Worm (Caenorhabditis elegans): ENCODE results near the gene F41H10.5.

The F41H10.5 gene

ce11 chrIV:5334518-5334917, 26.2 kb upstream of the F41H10.5 start (continued):
- 0 out of 2 replicates have a peak, but pooled peaks have one; percentile 41 for TF ChIP-seq Y105C5A.15 (GFP tag; IDR thresholded peaks at IDR 0.05)
- TF ChIP-seq F37D6.2 (tag; optimal IDR thresholded peaks at IDR 0.05): peak; percentile 19
- TF ChIP-seq dmd-9 (GFP tag; IDR thresholded peaks at IDR 0.05): no peak
- TF ChIP-seq lin-29 (GFP tag; IDR thresholded peaks at IDR 0.05): no peak
- no peak for TF ChIP-seq lin-1 (GFP tag; IDR thresholded peaks at IDR 0.05)
- TF ChIP-seq lim-7 (GFP tag; IDR thresholded peaks at IDR 0.05): no peak
- no peak for TF ChIP-seq unc-39 (tag; optimal IDR thresholded peaks at IDR 0.05)
- TF ChIP-seq attf-4 (tag; optimal IDR thresholded peaks at IDR 0.05): no peak
- TF ChIP-seq arid-1 (GFP tag; conservative IDR thresholded peaks at IDR 0.05): peak; percentile 63; the same call in 1 of the 2 replicates
- TF ChIP-seq Y75B8A.6 (GFP tag; IDR thresholded peaks at IDR 0.05): no peak
- peak; percentile 79 for TF ChIP-seq lin-38 (GFP tag; IDR thresholded peaks at IDR 0.05)
- TF ChIP-seq mes-2 (tag; optimal IDR thresholded peaks at IDR 0.05; ENCODE audit: poor library complexity, severe bottlenecking): no peak
- TF ChIP-seq ctbp-1 (GFP tag; IDR thresholded peaks at IDR 0.05): no peak
- TF ChIP-seq tag-97 (GFP tag; IDR thresholded peaks at IDR 0.05): no peak
- TF ChIP-seq ceh-32 (tag; optimal IDR thresholded peaks at IDR 0.05; ENCODE audit: poor library complexity): no peak
- TF ChIP-seq spr-3 (GFP tag; optimal IDR thresholded peaks at IDR 0.05): no peak
- TF ChIP-seq ztf-7 (tag; optimal IDR thresholded peaks at IDR 0.05): no peak
- TF ChIP-seq egl-27 (tag; optimal IDR thresholded peaks at IDR 0.05): no peak
- TF ChIP-seq ztf-11 (tag; optimal IDR thresholded peaks at IDR 0.05): no peak
- TF ChIP-seq jun-1 (tag; optimal IDR thresholded peaks at IDR 0.05): no peak
- no peak for TF ChIP-seq nhr-42 (GFP tag; IDR thresholded peaks at IDR 0.05)
- TF ChIP-seq D1046.2 (GFP tag; IDR thresholded peaks at IDR 0.05): no peak
- TF ChIP-seq nhr-77 (tag; optimal IDR thresholded peaks at IDR 0.05): no peak
- no peak for TF ChIP-seq fkh-10 (GFP tag; optimal IDR thresholded peaks at IDR 0.05)
- no peak for TF ChIP-seq nhr-237 (tag; optimal IDR thresholded peaks at IDR 0.05)
- TF ChIP-seq pha-4 (GFP tag; IDR thresholded peaks at IDR 0.05): peak; percentile 75; the same call in 1 of the 2 replicates
- no peak for TF ChIP-seq pha-4 (tag; optimal IDR thresholded peaks at IDR 0.05)
- no peak for TF ChIP-seq tra-1 (GFP tag; IDR thresholded peaks at IDR 0.05)

DNA sequence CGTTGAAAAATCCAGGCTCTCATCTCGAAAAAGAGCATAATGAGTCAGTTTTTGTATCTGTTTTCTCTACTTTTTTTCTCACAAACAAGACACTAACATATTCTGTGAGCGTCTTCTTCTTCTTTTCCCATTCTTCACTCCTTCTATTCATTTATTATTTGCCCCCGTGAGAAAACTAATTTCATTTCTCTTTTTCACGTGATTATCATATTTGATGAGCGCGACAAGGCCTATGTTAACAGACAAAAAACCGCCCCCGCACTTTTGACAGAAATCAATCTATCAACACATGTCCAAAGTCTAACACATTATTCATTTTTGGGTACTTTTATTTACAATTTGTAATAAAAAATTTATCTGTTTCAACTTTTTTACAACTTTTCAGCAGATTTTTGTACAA, 23.1 kb upstream of the F41H10.5 start:
- peak in 1 of 2 experiments; percentile 18 for TF ChIP-seq mdl-1 (tag; optimal IDR thresholded peaks at IDR 0.05)
- TF ChIP-seq ZK546.5 (tag; optimal IDR thresholded peaks at IDR 0.05): no peak
- peak; percentile 88 for TF ChIP-seq aha-1 (tag)
- TF ChIP-seq ceh-20 (GFP tag; IDR thresholded peaks at IDR 0.05): no peak
- no peak for TF ChIP-seq dmd-6 (GFP tag; IDR thresholded peaks at IDR 0.05)
- no peak for TF ChIP-seq duxl-1 (tag; optimal IDR thresholded peaks at IDR 0.05; ENCODE audit: poor library complexity)
- TF ChIP-seq hlh-30 (tag; optimal IDR thresholded peaks at IDR 0.05; ENCODE audit: insufficient read depth): peak; percentile 57

DNA sequence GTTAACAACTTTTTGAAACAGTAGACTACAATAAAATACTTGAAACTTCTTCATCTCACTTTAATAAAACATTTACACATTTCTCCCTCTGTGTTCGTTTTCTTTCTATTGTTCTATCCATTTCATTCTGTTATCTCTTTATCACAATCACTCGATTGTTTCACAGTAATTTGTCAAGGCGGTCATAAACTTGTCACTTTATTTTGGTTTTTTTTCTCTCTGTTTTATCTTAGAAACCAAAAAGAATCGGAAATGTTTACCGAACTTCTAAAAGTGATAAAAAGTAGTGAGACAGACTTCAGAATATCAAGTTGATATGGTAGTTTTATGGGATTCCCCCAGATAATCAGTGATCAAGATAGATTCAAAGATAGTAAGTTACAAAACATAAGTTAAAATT, 21.5 kb upstream of the F41H10.5 start, which contains the start of gene Y4C6B.2:
Gene Y4C6B.2, plus strand, starts transcription at position 320 of the 400 bp plus-strand sequence.
- TF ChIP-seq dve-1 (tag; optimal IDR thresholded peaks at IDR 0.05; ENCODE audit: insufficient read depth): peak; percentile 12
- TF ChIP-seq unc-62 (GFP tag; optimal IDR thresholded peaks at IDR 0.05 in 1 of 2): peak in 1 of 2 experiments; percentile 13
- TF ChIP-seq unc-62 (tag; optimal IDR thresholded peaks at IDR 0.05): no peak
- TF ChIP-seq nhr-28 (tag; optimal IDR thresholded peaks at IDR 0.05): peak; percentile 33
- TF ChIP-seq saeg-2 (GFP tag; IDR thresholded peaks at IDR 0.05): no peak
- no peak for TF ChIP-seq vab-7 (GFP tag; IDR thresholded peaks at IDR 0.05)

Measured in whole organism, L4 larva.